Worm (Caenorhabditis elegans) whole organism, young adult: ENCODE measurements around the gene ctg-2.
A peak's percentile ranks its signal among the peaks of the same experiment; 100 is the strongest.

Source experiments
- B0019.2 ChIP-seq: fragments of 200-800 bp; sonication (Bioruptor generic); conservative IDR thresholded peaks from 2 replicates; pipeline ENCODE4 v1.3.6; 2022; ENCODE audit warnings: missing genetic modification reagents, missing genetic modification characterization, missing compliant biosample characterization
- B0336.3 ChIP-seq: fragments of 200-800 bp; sonication (Bioruptor generic); IDR thresholded peaks from 2 replicates; pipeline ENCODE4 v1.3.6; 2022; ENCODE audit warnings: missing genetic modification characterization, missing compliant biosample characterization
- C17E4.6 ChIP-seq: fragments of 200-800 bp; sonication (Bioruptor generic); IDR thresholded peaks from 2 replicates; pipeline ENCODE4 v1.3.6; 2022; ENCODE audit warnings: missing genetic modification reagents, missing genetic modification characterization, missing compliant biosample characterization
- D2030.7 ChIP-seq: fragments of 200-800 bp; sonication (Bioruptor generic); IDR thresholded peaks from 2 replicates; pipeline ENCODE4 v1.3.6; 2022; ENCODE audit warnings: missing genetic modification reagents, missing genetic modification characterization, missing compliant biosample characterization
- F22D6.2 ChIP-seq: sonication (generic microtip); optimal IDR thresholded peaks from 2 replicates; lab custom pipeline; 2016; ENCODE audit warnings: mild to moderate bottlenecking, missing genetic modification characterization, missing compliant biosample characterization
- F23B12.7 ChIP-seq: sonication (generic microtip); optimal IDR thresholded peaks from 2 replicates; lab custom pipeline; 2017; ENCODE audit warnings: missing genetic modification characterization, mild to moderate bottlenecking, missing compliant biosample characterization, antibody characterized with exemption, moderate library complexity; ENCODE audit not compliant: insufficient read depth
- F33H1.4 ChIP-seq: fragments of 200-800 bp; sonication (Bioruptor generic); IDR thresholded peaks from 2 replicates; pipeline ENCODE4 v1.3.6; 2022; ENCODE audit warnings: missing genetic modification reagents, missing genetic modification characterization, missing compliant biosample characterization
- F49E8.2 ChIP-seq: sonication (generic microtip); optimal IDR thresholded peaks from 3 replicates; lab custom pipeline; 2017; ENCODE audit warnings: missing genetic modification characterization, mild to moderate bottlenecking, missing compliant biosample characterization, antibody characterized with exemption, moderate library complexity; ENCODE audit not compliant: insufficient read depth
- F55B11.4 ChIP-seq: sonication (generic microtip); optimal IDR thresholded peaks from 2 replicates; lab custom pipeline; 2016; ENCODE audit warnings: missing compliant biosample characterization, missing genetic modification characterization, borderline replicate concordance; ENCODE audit not compliant: insufficient read depth
- F57A8.1 ChIP-seq: fragments of 200-800 bp; sonication (Bioruptor generic); optimal IDR thresholded peaks from 2 replicates; lab custom pipeline; 2018; ENCODE audit warnings: mild to moderate bottlenecking, missing genetic modification characterization, moderate library complexity, missing compliant biosample characterization
- K12H6.12 ChIP-seq: fragments of 200-800 bp; sonication (Bioruptor generic); optimal IDR thresholded peaks from 2 replicates; lab custom pipeline; 2018; ENCODE audit warnings: mild to moderate bottlenecking, missing genetic modification characterization, missing compliant biosample characterization
- Y56A3A.18 ChIP-seq: fragments of 200-800 bp; sonication (Bioruptor generic); IDR thresholded peaks from 2 replicates; pipeline ENCODE4 v1.3.6; 2022; ENCODE audit warnings: missing genetic modification reagents, missing genetic modification characterization, missing compliant biosample characterization
- akir-1 ChIP-seq: fragments of 200-800 bp; sonication (Bioruptor generic); optimal IDR thresholded peaks from 2 replicates; lab custom pipeline; 2018; ENCODE audit warnings: mild to moderate bottlenecking, missing genetic modification characterization, moderate library complexity, missing compliant biosample characterization
- aptf-2 ChIP-seq: fragments of 200-800 bp; sonication (Bioruptor generic); conservative IDR thresholded peaks from 2 replicates; pipeline ENCODE4 v1.3.6; 2022; ENCODE audit warnings: missing genetic modification reagents, missing genetic modification characterization, missing compliant biosample characterization
- aptf-3 ChIP-seq: fragments of 200-800 bp; sonication (Bioruptor generic); IDR thresholded peaks from 2 replicates; pipeline ENCODE4 v1.3.6; 2022; ENCODE audit warnings: missing genetic modification characterization, missing compliant biosample characterization
- atf-7 ChIP-seq: sonication (generic microtip); optimal IDR thresholded peaks from 2 replicates; lab custom pipeline; 2017; ENCODE audit warnings: mild to moderate bottlenecking, missing genetic modification characterization, missing compliant biosample characterization
- attf-3 ChIP-seq: fragments of 200-800 bp; sonication (Bioruptor generic); conservative IDR thresholded peaks from 2 replicates; pipeline ENCODE4 v1.3.6; 2022; ENCODE audit warnings: missing genetic modification reagents, missing genetic modification characterization, missing compliant biosample characterization
- attf-6 ChIP-seq: fragments of 200-800 bp; sonication (Bioruptor generic); IDR thresholded peaks from 2 replicates; pipeline ENCODE4 v1.3.6; 2022; ENCODE audit warnings: missing genetic modification reagents, missing genetic modification characterization, missing compliant biosample characterization
- bed-1 ChIP-seq: fragments of 200-800 bp; sonication (Bioruptor generic); IDR thresholded peaks from 2 replicates; pipeline ENCODE4 v1.3.6; 2022; ENCODE audit warnings: missing genetic modification reagents, missing genetic modification characterization, missing compliant biosample characterization
- bed-2 ChIP-seq: fragments of 200-800 bp; sonication (Bioruptor generic); IDR thresholded peaks from 2 replicates; pipeline ENCODE4 v1.3.6; 2022; ENCODE audit warnings: missing genetic modification reagents, missing genetic modification characterization, missing compliant biosample characterization
- ceh-100 ChIP-seq: fragments of 200-800 bp; sonication (Bioruptor generic); IDR thresholded peaks from 2 replicates; pipeline ENCODE4 v1.3.6; 2022; ENCODE audit warnings: missing genetic modification reagents, missing genetic modification characterization, missing compliant biosample characterization
- ceh-40 ChIP-seq: fragments of 200-800 bp; sonication (Bioruptor generic); IDR thresholded peaks from 2 replicates; pipeline ENCODE4 v1.3.6; 2022; ENCODE audit warnings: missing genetic modification characterization, missing compliant biosample characterization
- ceh-58 ChIP-seq: fragments of 200-800 bp; sonication (Bioruptor generic); IDR thresholded peaks from 2 replicates; pipeline ENCODE4 v1.3.6; 2022; ENCODE audit warnings: missing genetic modification characterization, missing compliant biosample characterization
- ceh-79 ChIP-seq: sonication (generic microtip); optimal IDR thresholded peaks from 2 replicates; lab custom pipeline; 2017; ENCODE audit warnings: mild to moderate bottlenecking, missing genetic modification characterization, missing compliant biosample characterization
- chd-7 ChIP-seq: sonication (generic microtip); optimal IDR thresholded peaks from 2 replicates; lab custom pipeline; 2016; ENCODE audit warnings: mild to moderate bottlenecking, missing genetic modification characterization, moderate library complexity, missing compliant biosample characterization
- dox-1 ChIP-seq: fragments of 200-800 bp; sonication (Bioruptor generic); IDR thresholded peaks from 2 replicates; pipeline ENCODE4 v1.3.6; 2022; ENCODE audit warnings: missing genetic modification reagents, missing genetic modification characterization, missing compliant biosample characterization
- dpff-1 ChIP-seq: sonication (generic microtip); optimal IDR thresholded peaks from 2 replicates; lab custom pipeline; 2017; ENCODE audit warnings: mild to moderate bottlenecking, missing genetic modification characterization, missing compliant biosample characterization
- efl-1 ChIP-seq: fragments of 150-350 bp; optimal IDR thresholded peaks from 2 replicates; lab custom pipeline; 2014; ENCODE audit warnings: missing biosample characterization, missing genetic modification reagents, missing genetic modification characterization
- egl-18 ChIP-seq: fragments of 200-800 bp; sonication (Bioruptor generic); IDR thresholded peaks from 2 replicates; pipeline ENCODE4 v1.3.6; 2022; ENCODE audit warnings: missing genetic modification reagents, missing genetic modification characterization, missing compliant biosample characterization
- ets-4 ChIP-seq: fragments of 200-800 bp; sonication (Bioruptor generic); optimal IDR thresholded peaks from 2 replicates; lab custom pipeline; 2018; ENCODE audit warnings: mild to moderate bottlenecking, missing genetic modification characterization, missing compliant biosample characterization
- fkh-3 ChIP-seq: sonication (generic microtip); optimal IDR thresholded peaks from 2 replicates; lab custom pipeline; 2016; ENCODE audit warnings: mild to moderate bottlenecking, missing genetic modification characterization, missing compliant biosample characterization
- hlh-26 ChIP-seq: fragments of 200-800 bp; sonication (Bioruptor generic); conservative IDR thresholded peaks from 2 replicates; pipeline ENCODE4 v1.3.6; 2022; ENCODE audit warnings: missing genetic modification reagents, missing genetic modification characterization, missing compliant biosample characterization
- hmg-1.2 ChIP-seq: fragments of 200-800 bp; sonication (Bioruptor generic); IDR thresholded peaks from 2 replicates; pipeline ENCODE4 v1.3.6; 2022; ENCODE audit warnings: missing genetic modification reagents, missing genetic modification characterization, missing compliant biosample characterization
- let-607 ChIP-seq, 2 experiments: fragments of 200-800 bp in 1 of 2; sonication (Bioruptor generic) in 1 of 2; sonication (generic microtip) in 1 of 2; optimal IDR thresholded peaks; 2 replicates each; lab custom pipeline; 2016 to 2018; ENCODE audit warnings: mild to moderate bottlenecking in 2 of 2, missing compliant biosample characterization in 2 of 2, missing genetic modification characterization in 2 of 2, moderate library complexity in 2 of 2, missing genotype in 1 of 2
- lin-40 ChIP-seq: sonication (generic microtip); optimal IDR thresholded peaks from 2 replicates; lab custom pipeline; 2016; ENCODE audit warnings: missing genetic modification characterization, mild to moderate bottlenecking, missing compliant biosample characterization, missing genotype, missing genetic modification reagents
- lin-54 ChIP-seq: fragments of 200-800 bp; sonication (Bioruptor generic); optimal IDR thresholded peaks from 2 replicates; lab custom pipeline; 2018; ENCODE audit warnings: mild to moderate bottlenecking, missing genetic modification characterization, missing compliant biosample characterization
- lsl-1 ChIP-seq: fragments of 200-800 bp; sonication (Bioruptor generic); optimal IDR thresholded peaks from 2 replicates; lab custom pipeline; 2018; ENCODE audit warnings: mild to moderate bottlenecking, missing genetic modification characterization, moderate library complexity, missing compliant biosample characterization
- madf-3 ChIP-seq: fragments of 200-800 bp; sonication (Bioruptor generic); IDR thresholded peaks from 2 replicates; pipeline ENCODE4 v1.3.6; 2022; ENCODE audit warnings: missing genetic modification reagents, missing genetic modification characterization, missing compliant biosample characterization
- madf-6 ChIP-seq: fragments of 200-800 bp; sonication (Bioruptor generic); IDR thresholded peaks from 2 replicates; pipeline ENCODE4 v1.3.6; 2022; ENCODE audit warnings: missing genetic modification reagents, missing genetic modification characterization, missing compliant biosample characterization
- mcd-1 ChIP-seq: fragments of 200-800 bp; sonication (Bioruptor generic); IDR thresholded peaks from 2 replicates; pipeline ENCODE4 v1.3.6; 2022; ENCODE audit warnings: missing genetic modification reagents, missing genetic modification characterization, missing compliant biosample characterization
- mel-28 ChIP-seq: sonication (generic microtip); optimal IDR thresholded peaks from 2 replicates; lab custom pipeline; 2016; ENCODE audit warnings: borderline replicate concordance, mild to moderate bottlenecking, missing genetic modification characterization, missing compliant biosample characterization
- pha-4 ChIP-seq: fragments of 150-350 bp; sonication (generic microtip); optimal IDR thresholded peaks from 2 replicates; lab custom pipeline; 2014; ENCODE audit warnings: missing biosample characterization, missing genetic modification reagents, missing genetic modification characterization
- rpc-1 ChIP-seq, 2 experiments: fragments of 150-350 bp in 1 of 2; sonication (generic microtip) in 1 of 2; optimal IDR thresholded peaks; 2 replicates each; lab custom pipeline; 2014 to 2018; ENCODE audit warnings: missing biosample characterization in 1 of 2, missing genetic modification characterization in 1 of 2, missing genetic modification reagents in 1 of 2, missing genotype in 1 of 2
- sdz-38 ChIP-seq: sonication (generic microtip); optimal IDR thresholded peaks from 2 replicates; lab custom pipeline; 2016; ENCODE audit warnings: missing genotype, missing genetic modification characterization, missing compliant biosample characterization
- snpc-4 ChIP-seq, 5 experiments: fragments of 150-350 bp in 1 of 5; sonication (generic microtip) in 4 of 5; optimal IDR thresholded peaks; 2 replicates each; lab custom pipeline; 2014 to 2018; ENCODE audit warnings: missing genetic modification characterization in 5 of 5, missing biosample characterization in 3 of 5, antibody characterized with exemption in 2 of 5, mild to moderate bottlenecking in 2 of 5, missing compliant biosample characterization in 2 of 5, missing genotype in 2 of 5, moderate library complexity in 2 of 5, missing genetic modification reagents in 1 of 5
- xnd-1 ChIP-seq: sonication (generic microtip); optimal IDR thresholded peaks from 2 replicates; lab custom pipeline; 2016; ENCODE audit warnings: missing genotype, missing genetic modification reagents, missing genetic modification characterization, missing compliant biosample characterization
- ztf-18 ChIP-seq: sonication (generic microtip); optimal IDR thresholded peaks from 2 replicates; lab custom pipeline; 2016; ENCODE audit warnings: missing genotype, mild to moderate bottlenecking, missing genetic modification characterization, missing compliant biosample characterization

ctg-2 gene

ce11 chrII:8546975-8547374, 32.1 kb downstream of the ctg-2 start (continued):
- TF ChIP-seq hmg-1.2: peak; percentile 76; the same call in 1 of the 2 replicates
- peak; percentile 93 for TF ChIP-seq ets-4 (GFP tag; lab: Kevin White, UChicago)
- TF ChIP-seq chd-7 (tag; lab: Kevin White, UChicago): no peak
- TF ChIP-seq B0336.3 (GFP tag; lab: Robert Waterston, UW): no peak
- no peak for TF ChIP-seq lin-54 (GFP tag; lab: Kevin White, UChicago)
- no peak for TF ChIP-seq F49E8.2
- no peak for TF ChIP-seq snpc-4 (GFP tag; optimal IDR thresholded peaks at IDR 0.05; lab: Kevin White, UChicago)
- TF ChIP-seq snpc-4 (tag; optimal IDR thresholded peaks at IDR 0.05; lab: Kevin White, UChicago): peak in 1 of 4 experiments; percentile 73
- peak; percentile 84 for TF ChIP-seq atf-7 (tag; lab: Kevin White, UChicago)
- peak; percentile 36; the same call in 1 of the 2 replicates for TF ChIP-seq F33H1.4 (GFP tag; lab: Robert Waterston, UW)
- TF ChIP-seq ceh-79: peak; percentile 32
- peak; percentile 47 for TF ChIP-seq efl-1 (GFP tag; lab: Kevin White, UChicago)
- TF ChIP-seq aptf-3 (GFP tag; lab: Robert Waterston, UW): 0 out of 2 replicates have a peak, but pooled peaks have one; percentile 37
- TF ChIP-seq let-607 (tag; optimal IDR thresholded peaks at IDR 0.05; lab: Kevin White, UChicago): peak; percentile 62 to 70
- TF ChIP-seq mcd-1 (GFP tag; lab: Robert Waterston, UW): peak; percentile 72; the same call in 1 of the 2 replicates
- TF ChIP-seq sdz-38 (tag; lab: Kevin White, UChicago): no peak
- peak; percentile 92 for TF ChIP-seq ceh-40 (GFP tag; lab: Robert Waterston, UW)
- TF ChIP-seq C17E4.6 (GFP tag; lab: Robert Waterston, UW): no peak
- peak; percentile 94 for TF ChIP-seq fkh-3 (tag; lab: Kevin White, UChicago)
- TF ChIP-seq dox-1 (GFP tag; lab: Robert Waterston, UW): no peak
- TF ChIP-seq Y56A3A.18 (GFP tag; lab: Robert Waterston, UW): peak; percentile 91
- peak; percentile 80 for TF ChIP-seq ztf-18 (tag; lab: Kevin White, UChicago)
- no peak for TF ChIP-seq pha-4 (tag; lab: Kevin White, UChicago)
- TF ChIP-seq egl-18: peak; percentile 87
- TF ChIP-seq mel-28 (tag; lab: Kevin White, UChicago): peak; percentile 23
- TF ChIP-seq madf-6: no peak
- TF ChIP-seq dpff-1 (tag; lab: Kevin White, UChicago): no peak
- TF ChIP-seq attf-6: no peak
- no peak for TF ChIP-seq F22D6.2 (tag; lab: Kevin White, UChicago)
- TF ChIP-seq bed-2 (GFP tag; lab: Robert Waterston, UW): no peak
- no peak for TF ChIP-seq hlh-26
- no peak; the same call in 1 of the 2 replicates for TF ChIP-seq madf-3 (GFP tag; lab: Robert Waterston, UW)
- TF ChIP-seq D2030.7 (GFP tag; lab: Robert Waterston, UW): peak; percentile 42; the same call in 1 of the 2 replicates
- no peak for TF ChIP-seq bed-1
- peak; percentile 88 for TF ChIP-seq F23B12.7 (tag; lab: Kevin White, UChicago)
- no peak for TF ChIP-seq aptf-2 (GFP tag; lab: Robert Waterston, UW)
- TF ChIP-seq rpc-1 (optimal IDR thresholded peaks at IDR 0.05; lab: Kevin White, UChicago): peak; percentile 87
- peak; percentile 91 for TF ChIP-seq rpc-1 (tag; optimal IDR thresholded peaks at IDR 0.05; lab: Kevin White, UChicago)
- TF ChIP-seq K12H6.12 (tag; lab: Kevin White, UChicago): peak; percentile 6
- TF ChIP-seq F55B11.4 (tag; lab: Kevin White, UChicago): no peak
- peak; percentile 49; the same call in 1 of the 2 replicates for TF ChIP-seq ceh-100 (GFP tag; lab: Robert Waterston, UW)
- TF ChIP-seq ceh-58: peak; percentile 94; the same call in 1 of the 2 replicates
- TF ChIP-seq F57A8.1 (GFP tag; lab: Kevin White, UChicago): peak; percentile 98
- no peak for TF ChIP-seq lsl-1 (GFP tag; lab: Kevin White, UChicago)
- TF ChIP-seq lin-40 (tag; lab: Kevin White, UChicago): no peak
- 0 out of 2 replicates have a peak, but pooled peaks have one; percentile 13 for TF ChIP-seq attf-3 (GFP tag; lab: Robert Waterston, UW)
- TF ChIP-seq xnd-1: no peak
- no peak for TF ChIP-seq B0019.2 (GFP tag; lab: Robert Waterston, UW)
- TF ChIP-seq akir-1 (GFP tag; lab: Kevin White, UChicago): no peak
